Worm (Caenorhabditis elegans): Measurements from ENCODE around the gene B0035.22.

The B0035.22 gene

DNA sequence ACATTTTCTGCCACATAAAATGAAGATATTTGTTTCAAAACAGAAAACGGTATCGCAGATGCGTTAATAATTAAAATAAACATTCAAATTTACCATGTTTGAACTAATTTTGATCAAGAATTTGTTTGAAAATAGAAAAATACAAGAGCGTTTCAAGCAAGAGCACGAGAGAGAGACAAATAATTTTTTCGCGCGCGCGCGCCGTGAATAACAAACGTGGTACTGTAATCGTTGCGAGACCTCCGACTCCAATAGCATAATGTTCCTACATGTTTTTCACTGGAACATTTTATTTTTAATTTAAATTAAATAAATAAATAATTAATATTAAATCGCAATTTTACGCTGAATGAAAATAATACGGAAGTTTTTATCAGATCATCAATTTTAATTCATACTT lies 22.1 kb downstream of the B0035.22 start, which contains the start of gene F54E12.2 (continued):
- TF ChIP-seq F52B5.7 (tag; optimal IDR thresholded peaks at IDR 0.05) = no peak
- no peak for TF ChIP-seq repo-1 (tag; optimal IDR thresholded peaks at IDR 0.05)
- TF ChIP-seq F33H1.4 (GFP tag; IDR thresholded peaks at IDR 0.05) = peak; percentile 99
- TF ChIP-seq gei-17 (GFP tag; optimal IDR thresholded peaks at IDR 0.05) = no peak
- TF ChIP-seq hlh-12 (tag; optimal IDR thresholded peaks at IDR 0.05) = no peak
- TF ChIP-seq unc-130 (GFP tag; optimal IDR thresholded peaks at IDR 0.05) = peak; percentile 90
- TF ChIP-seq ztf-28 (GFP tag; IDR thresholded peaks at IDR 0.05) = peak; percentile 82; the same call in 1 of the 2 replicates
- peak; percentile 45; the same call in 1 of the 2 replicates for TF ChIP-seq ceh-100 (GFP tag; IDR thresholded peaks at IDR 0.05)
- no peak for TF ChIP-seq die-1 (tag; optimal IDR thresholded peaks at IDR 0.05)
- peak; percentile 7 for TF ChIP-seq F23B12.7 (tag; optimal IDR thresholded peaks at IDR 0.05; ENCODE audit: insufficient read depth)
- peak; percentile 66 for TF ChIP-seq hmg-1.2 (GFP tag; IDR thresholded peaks at IDR 0.05)
- no peak for TF ChIP-seq zfh-2 (GFP tag; conservative IDR thresholded peaks at IDR 0.05)
- TF ChIP-seq nfyb-1 (GFP tag; IDR thresholded peaks at IDR 0.05) = no peak
- TF ChIP-seq lin-54 (GFP tag; optimal IDR thresholded peaks at IDR 0.05) = peak; percentile 82
- no peak for TF ChIP-seq unc-62 (GFP tag; optimal IDR thresholded peaks at IDR 0.05)
- TF ChIP-seq cebp-1 (GFP tag; IDR thresholded peaks at IDR 0.05) = no peak
- no peak for TF ChIP-seq cebp-1 (tag; optimal IDR thresholded peaks at IDR 0.05)
- TF ChIP-seq B0019.2 (GFP tag; conservative IDR thresholded peaks at IDR 0.05) = peak; percentile 88
- TF ChIP-seq K12H6.12 (tag; optimal IDR thresholded peaks at IDR 0.05) = no peak
- TF ChIP-seq T26A5.8 (tag; optimal IDR thresholded peaks at IDR 0.05) = no peak
- TF ChIP-seq bed-1 (GFP tag; IDR thresholded peaks at IDR 0.05) = no peak
- TF ChIP-seq cebp-2 (GFP tag; IDR thresholded peaks at IDR 0.05) = no peak
- peak; percentile 98 for TF ChIP-seq efl-1 (GFP tag; optimal IDR thresholded peaks at IDR 0.05)
- no peak for TF ChIP-seq ama-1 (optimal IDR thresholded peaks at IDR 0.05)
- TF ChIP-seq ama-1 (GFP tag; optimal IDR thresholded peaks at IDR 0.05) = no peak
- TF ChIP-seq Y95B8A.8 (GFP tag; IDR thresholded peaks at IDR 0.05) = peak; percentile 95
- no peak for TF ChIP-seq B0261.1 (tag; optimal IDR thresholded peaks at IDR 0.05)
- TF ChIP-seq dpff-1 (tag; optimal IDR thresholded peaks at IDR 0.05) = no peak
- peak; percentile 88 for TF ChIP-seq rcor-1 (GFP tag; IDR thresholded peaks at IDR 0.05)
- no peak for TF ChIP-seq egl-18 (GFP tag; IDR thresholded peaks at IDR 0.05)
- TF ChIP-seq fkh-3 (tag; optimal IDR thresholded peaks at IDR 0.05) = no peak
- TF ChIP-seq madf-6 (GFP tag; IDR thresholded peaks at IDR 0.05) = peak; percentile 99
- no peak for TF ChIP-seq ceh-27 (GFP tag; optimal IDR thresholded peaks at IDR 0.05)
- TF ChIP-seq ztf-22 (GFP tag; optimal IDR thresholded peaks at IDR 0.05) = no peak
- peak; percentile 98 for TF ChIP-seq D2030.7 (GFP tag; IDR thresholded peaks at IDR 0.05)
- peak; percentile 65 for TF ChIP-seq F49E8.2 (tag; optimal IDR thresholded peaks at IDR 0.05; ENCODE audit: insufficient read depth)
- no peak for TF ChIP-seq akir-1 (GFP tag; optimal IDR thresholded peaks at IDR 0.05)
- TF ChIP-seq lag-1 (GFP tag; IDR thresholded peaks at IDR 0.05) = no peak
- TF ChIP-seq ztf-25 (GFP tag; IDR thresholded peaks at IDR 0.05) = peak; percentile 83; the same call in 1 of the 2 replicates
- TF ChIP-seq him-1 (tag; optimal IDR thresholded peaks at IDR 0.05) = no peak
- peak; percentile 98 for TF ChIP-seq ceh-91 (GFP tag; IDR thresholded peaks at IDR 0.05)
- 0 out of 2 replicates have a peak, but pooled peaks have one; percentile 46 for TF ChIP-seq attf-3 (GFP tag; conservative IDR thresholded peaks at IDR 0.05)
- no peak for TF ChIP-seq B0035.1 (tag; optimal IDR thresholded peaks at IDR 0.05)
- no peak for TF ChIP-seq T07F8.4 (tag; optimal IDR thresholded peaks at IDR 0.05)
- no peak for TF ChIP-seq F10E7.11 (tag; optimal IDR thresholded peaks at IDR 0.05)
- TF ChIP-seq ekl-4 (GFP tag; IDR thresholded peaks at IDR 0.05) = peak; percentile 30; the same call in 1 of the 2 replicates
- no peak for TF ChIP-seq nfya-1 (tag; optimal IDR thresholded peaks at IDR 0.05; ENCODE audit: borderline replicate concordance, insufficient read depth)
- peak; percentile 65; the same call in 1 of the 2 replicates for TF ChIP-seq C17E4.6 (GFP tag; IDR thresholded peaks at IDR 0.05)
- no peak for TF ChIP-seq ztf-18 (tag; optimal IDR thresholded peaks at IDR 0.05)
- peak; percentile 90 for TF ChIP-seq tlf-1 (GFP tag; optimal IDR thresholded peaks at IDR 0.05)
